Fruit fly (Drosophila melanogaster) whole organism, pupa: ENCODE data around the gene CG34183.

Source experiments
- CG13204 ChIP-seq: fragments of 200-800 bp; sonication (Bioruptor generic); optimal IDR thresholded peaks from 2 replicates; lab custom pipeline; 2018; ENCODE audit warnings: missing biosample characterization, mild to moderate bottlenecking, missing genetic modification characterization, moderate library complexity
- CG14655 ChIP-seq: fragments of 200-800 bp; sonication (Bioruptor generic); optimal IDR thresholded peaks from 3 replicates; lab custom pipeline; 2017; ENCODE audit warnings: mild to moderate bottlenecking, missing biosample characterization, missing genetic modification reagents, missing genetic modification characterization
- CG15710 ChIP-seq: fragments of 200-800 bp; sonication (Bioruptor generic); optimal IDR thresholded peaks from 2 replicates; lab custom pipeline; 2018; ENCODE audit warnings: missing biosample characterization, mild to moderate bottlenecking, missing genetic modification characterization, moderate library complexity
- CG17806 ChIP-seq: fragments of 200-800 bp; sonication (Bioruptor generic); optimal IDR thresholded peaks from 2 replicates; lab custom pipeline; 2018; ENCODE audit warnings: missing biosample characterization, mild to moderate bottlenecking, missing genetic modification characterization, moderate library complexity
- CG4496 ChIP-seq: fragments of 200-800 bp; sonication (Bioruptor generic); IDR thresholded peaks from 3 replicates; pipeline ENCODE4 v1.3.6; 2022; ENCODE audit warnings: missing biosample characterization, missing genetic modification characterization
- CG9948 ChIP-seq: fragments of 200-800 bp; sonication (Bioruptor generic); optimal IDR thresholded peaks from 2 replicates; lab custom pipeline; 2018; ENCODE audit warnings: missing biosample characterization, mild to moderate bottlenecking, missing genetic modification characterization, moderate library complexity
- Snoo ChIP-seq: fragments of 200-800 bp; sonication (Bioruptor generic); optimal IDR thresholded peaks from 3 replicates; lab custom pipeline; 2017; ENCODE audit warnings: missing biosample characterization, mild to moderate bottlenecking, missing genetic modification characterization, inconsistent platforms
- fd96Ca ChIP-seq: fragments of 200-800 bp; sonication (Bioruptor generic); IDR thresholded peaks from 3 replicates; pipeline ENCODE4 v1.3.6; 2022; ENCODE audit warnings: missing biosample characterization, missing genetic modification characterization

dm6 chr2L:9930280-9930679, 39.7 kb upstream of the CG34183 start, which contains the start of gene CG42367:
- TF ChIP-seq CG9948 (tag; lab: Kevin White, UChicago) = no peak
- TF ChIP-seq CG13204 (GFP tag; lab: Kevin White, UChicago) = no peak
- TF ChIP-seq CG4496 = no peak
- TF ChIP-seq CG14655 (GFP tag; lab: Kevin White, UChicago) = no peak
- TF ChIP-seq Snoo (tag; lab: Kevin White, UChicago) = no peak
- TF ChIP-seq fd96Ca (GFP tag; lab: Robert Waterston, UW) = no peak
- TF ChIP-seq CG15710 (tag; lab: Kevin White, UChicago) = no peak
- no peak for TF ChIP-seq CG17806
